Fruit fly (Drosophila melanogaster): ENCODE measurements around the gene CG1523.
A peak's percentile ranks its signal among the peaks of the same experiment; 100 is the strongest.

DNA sequence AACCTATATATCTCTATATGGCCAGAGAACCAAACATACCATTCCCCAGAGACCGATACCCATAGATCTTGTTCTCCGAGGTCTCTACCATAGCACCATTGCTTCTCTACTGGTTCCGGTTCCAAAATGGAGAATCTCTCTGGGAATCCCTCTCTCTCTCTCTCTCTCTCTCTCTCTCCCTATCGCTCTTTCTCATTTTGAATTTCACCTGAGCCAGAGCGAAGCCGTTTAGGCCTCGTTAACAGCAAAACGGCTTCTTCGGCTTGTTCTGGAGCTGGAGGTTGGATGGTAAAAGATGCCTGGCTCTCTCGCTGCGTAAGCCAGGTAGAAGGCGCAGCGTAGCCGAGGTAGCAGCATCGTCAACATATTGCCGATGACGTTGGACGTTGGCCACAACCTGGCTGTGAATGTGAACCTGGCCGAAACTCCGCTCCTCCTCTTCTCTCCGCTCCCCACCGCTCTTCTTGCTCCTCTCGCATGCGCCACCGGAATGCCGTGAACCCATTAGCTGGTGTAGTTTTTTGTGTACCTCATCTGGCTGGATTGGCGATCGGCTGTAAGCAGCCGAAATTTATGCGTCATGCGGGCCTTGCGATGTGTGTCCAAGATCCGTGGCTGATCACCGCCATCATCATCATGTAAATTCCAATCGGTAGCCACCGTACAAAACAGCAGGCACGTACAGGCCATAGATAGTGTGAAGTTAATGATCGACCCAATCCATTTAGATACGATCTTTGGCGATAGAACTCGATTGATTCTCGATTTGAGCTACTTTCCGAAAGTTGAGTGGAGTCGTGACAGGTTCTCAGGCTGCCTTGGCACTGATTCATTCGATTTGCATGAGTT, 42.1 kb upstream of the CG1523 start:
- TF ChIP-seq CG17806 (tag; optimal IDR thresholded peaks at IDR 0.05) (no peak), CG4496 (GFP tag; IDR thresholded peaks at IDR 0.05) (peak; percentile 61; the same call in 2 of the 3 replicates), EcR (GFP tag; optimal IDR thresholded peaks at IDR 0.05) (peak; percentile 70), fd96Ca (GFP tag; IDR thresholded peaks at IDR 0.05) (no peak; the same call in 2 of the 3 replicates), rn (GFP tag; IDR thresholded peaks at IDR 0.05) (no peak), Ets98B (GFP tag; IDR thresholded peaks at IDR 0.05) (peak; percentile 48; the same call in 1 of the 2 replicates)
